Worm (Caenorhabditis elegans) whole organism, young adult: ENCODE results near the gene syx-16.

Experiments
- B0261.1 ChIP-seq: sonication (generic microtip); optimal IDR thresholded peaks from 2 replicates; lab custom pipeline; 2016; ENCODE audit warnings: mild to moderate bottlenecking, missing genetic modification characterization, moderate library complexity, missing compliant biosample characterization
- F23B12.7 ChIP-seq: sonication (generic microtip); optimal IDR thresholded peaks from 2 replicates; lab custom pipeline; 2017; ENCODE audit warnings: missing genetic modification characterization, mild to moderate bottlenecking, missing compliant biosample characterization, antibody characterized with exemption, moderate library complexity; ENCODE audit not compliant: insufficient read depth
- F37B4.10 ChIP-seq: fragments of 200-800 bp; sonication (Bioruptor generic); IDR thresholded peaks from 2 replicates; pipeline ENCODE4 v1.3.6; 2022; ENCODE audit warnings: missing genetic modification characterization, missing compliant biosample characterization
- F39B2.1 ChIP-seq: fragments of 200-800 bp; sonication (Bioruptor generic); IDR thresholded peaks from 2 replicates; pipeline ENCODE4 v1.3.6; 2022; ENCODE audit warnings: missing genetic modification reagents, missing genetic modification characterization, missing compliant biosample characterization
- F49E8.2 ChIP-seq: sonication (generic microtip); optimal IDR thresholded peaks from 3 replicates; lab custom pipeline; 2017; ENCODE audit warnings: missing genetic modification characterization, mild to moderate bottlenecking, missing compliant biosample characterization, antibody characterized with exemption, moderate library complexity; ENCODE audit not compliant: insufficient read depth
- F57A8.1 ChIP-seq: fragments of 200-800 bp; sonication (Bioruptor generic); optimal IDR thresholded peaks from 2 replicates; lab custom pipeline; 2018; ENCODE audit warnings: mild to moderate bottlenecking, missing genetic modification characterization, moderate library complexity, missing compliant biosample characterization
- F57C9.4 ChIP-seq: sonication (generic microtip); optimal IDR thresholded peaks from 2 replicates; lab custom pipeline; 2017; ENCODE audit warnings: mild to moderate bottlenecking, missing genetic modification characterization, missing compliant biosample characterization
- K11D2.4 ChIP-seq: fragments of 200-800 bp; sonication (Bioruptor generic); IDR thresholded peaks from 2 replicates; pipeline ENCODE4 v1.3.6; 2022; ENCODE audit warnings: missing genetic modification reagents, missing genetic modification characterization, missing compliant biosample characterization
- T26A5.8 ChIP-seq: sonication (generic microtip); optimal IDR thresholded peaks from 2 replicates; lab custom pipeline; 2016; ENCODE audit warnings: missing genetic modification characterization, missing compliant biosample characterization
- Y95B8A.8 ChIP-seq: fragments of 200-800 bp; sonication (Bioruptor generic); IDR thresholded peaks from 2 replicates; pipeline ENCODE4 v1.3.6; 2022; ENCODE audit warnings: missing genetic modification reagents, missing genetic modification characterization, missing compliant biosample characterization
- ZK185.1 ChIP-seq: sonication (generic microtip); optimal IDR thresholded peaks from 2 replicates; lab custom pipeline; 2016; ENCODE audit warnings: mild to moderate bottlenecking, missing genetic modification characterization, missing compliant biosample characterization; ENCODE audit not compliant: poor library complexity, severe bottlenecking
- akir-1 ChIP-seq: fragments of 200-800 bp; sonication (Bioruptor generic); optimal IDR thresholded peaks from 2 replicates; lab custom pipeline; 2018; ENCODE audit warnings: mild to moderate bottlenecking, missing genetic modification characterization, moderate library complexity, missing compliant biosample characterization
- aptf-2 ChIP-seq: fragments of 200-800 bp; sonication (Bioruptor generic); conservative IDR thresholded peaks from 2 replicates; pipeline ENCODE4 v1.3.6; 2022; ENCODE audit warnings: missing genetic modification reagents, missing genetic modification characterization, missing compliant biosample characterization
- aptf-3 ChIP-seq: fragments of 200-800 bp; sonication (Bioruptor generic); IDR thresholded peaks from 2 replicates; pipeline ENCODE4 v1.3.6; 2022; ENCODE audit warnings: missing genetic modification characterization, missing compliant biosample characterization
- atf-7 ChIP-seq: sonication (generic microtip); optimal IDR thresholded peaks from 2 replicates; lab custom pipeline; 2017; ENCODE audit warnings: mild to moderate bottlenecking, missing genetic modification characterization, missing compliant biosample characterization
- bed-1 ChIP-seq: fragments of 200-800 bp; sonication (Bioruptor generic); IDR thresholded peaks from 2 replicates; pipeline ENCODE4 v1.3.6; 2022; ENCODE audit warnings: missing genetic modification reagents, missing genetic modification characterization, missing compliant biosample characterization
- bed-2 ChIP-seq: fragments of 200-800 bp; sonication (Bioruptor generic); IDR thresholded peaks from 2 replicates; pipeline ENCODE4 v1.3.6; 2022; ENCODE audit warnings: missing genetic modification reagents, missing genetic modification characterization, missing compliant biosample characterization
- cebp-1 ChIP-seq, 2 experiments: fragments of 200-800 bp in 1 of 2; sonication (Bioruptor generic) in 1 of 2; sonication (generic microtip) in 1 of 2; IDR thresholded peaks in 1 of 2; optimal IDR thresholded peaks in 1 of 2; 2 replicates each; pipeline versions ENCODE4 v1.3.6 to Lab custom; 2017 to 2022; ENCODE audit warnings: missing compliant biosample characterization in 2 of 2, missing genetic modification characterization in 2 of 2, mild to moderate bottlenecking in 1 of 2, missing genetic modification reagents in 1 of 2, moderate library complexity in 1 of 2
- cebp-2 ChIP-seq: fragments of 200-800 bp; sonication (Bioruptor generic); IDR thresholded peaks from 2 replicates; pipeline ENCODE4 v1.3.6; 2022; ENCODE audit warnings: missing genetic modification characterization, missing compliant biosample characterization
- ceh-100 ChIP-seq: fragments of 200-800 bp; sonication (Bioruptor generic); IDR thresholded peaks from 2 replicates; pipeline ENCODE4 v1.3.6; 2022; ENCODE audit warnings: missing genetic modification reagents, missing genetic modification characterization, missing compliant biosample characterization
- ceh-27 ChIP-seq: fragments of 200-800 bp; sonication (Bioruptor generic); optimal IDR thresholded peaks from 2 replicates; lab custom pipeline; 2018; ENCODE audit warnings: mild to moderate bottlenecking, missing genetic modification characterization, moderate library complexity, missing compliant biosample characterization
- chd-7 ChIP-seq: sonication (generic microtip); optimal IDR thresholded peaks from 2 replicates; lab custom pipeline; 2016; ENCODE audit warnings: mild to moderate bottlenecking, missing genetic modification characterization, moderate library complexity, missing compliant biosample characterization
- dpl-1 ChIP-seq: fragments of 150-350 bp; optimal IDR thresholded peaks from 2 replicates; lab custom pipeline; 2014; ENCODE audit warnings: missing biosample characterization, missing genetic modification reagents, missing genetic modification characterization
- hlh-26 ChIP-seq: fragments of 200-800 bp; sonication (Bioruptor generic); conservative IDR thresholded peaks from 2 replicates; pipeline ENCODE4 v1.3.6; 2022; ENCODE audit warnings: missing genetic modification reagents, missing genetic modification characterization, missing compliant biosample characterization
- hmg-20 ChIP-seq: fragments of 200-800 bp; sonication (Bioruptor generic); IDR thresholded peaks from 2 replicates; pipeline ENCODE4 v1.3.6; 2022; ENCODE audit warnings: missing genetic modification reagents, missing genetic modification characterization, missing compliant biosample characterization
- lag-1 ChIP-seq: fragments of 200-800 bp; sonication (Bioruptor generic); IDR thresholded peaks from 2 replicates; pipeline ENCODE4 v1.3.6; 2022; ENCODE audit warnings: missing genetic modification reagents, missing genetic modification characterization, missing compliant biosample characterization
- let-526 ChIP-seq: fragments of 200-800 bp; sonication (Bioruptor generic); IDR thresholded peaks from 2 replicates; pipeline ENCODE4 v1.3.6; 2022; ENCODE audit warnings: missing genetic modification reagents, missing genetic modification characterization, missing compliant biosample characterization
- let-607 ChIP-seq, 2 experiments: fragments of 200-800 bp in 1 of 2; sonication (Bioruptor generic) in 1 of 2; sonication (generic microtip) in 1 of 2; optimal IDR thresholded peaks; 2 replicates each; lab custom pipeline; 2016 to 2018; ENCODE audit warnings: mild to moderate bottlenecking in 2 of 2, missing compliant biosample characterization in 2 of 2, missing genetic modification characterization in 2 of 2, moderate library complexity in 2 of 2, missing genotype in 1 of 2
- lin-26 ChIP-seq: fragments of 200-800 bp; sonication (Bioruptor generic); IDR thresholded peaks from 2 replicates; pipeline ENCODE4 v1.3.6; 2022; ENCODE audit warnings: missing genetic modification reagents, missing genetic modification characterization, missing compliant biosample characterization
- madf-6 ChIP-seq: fragments of 200-800 bp; sonication (Bioruptor generic); IDR thresholded peaks from 2 replicates; pipeline ENCODE4 v1.3.6; 2022; ENCODE audit warnings: missing genetic modification reagents, missing genetic modification characterization, missing compliant biosample characterization
- madf-8 ChIP-seq: fragments of 200-800 bp; sonication (Bioruptor generic); conservative IDR thresholded peaks from 2 replicates; pipeline ENCODE4 v1.3.6; 2022; ENCODE audit warnings: missing genetic modification reagents, missing genetic modification characterization, missing compliant biosample characterization
- mes-4 ChIP-seq: sonication (generic microtip); optimal IDR thresholded peaks from 2 replicates; lab custom pipeline; 2016; ENCODE audit warnings: missing genotype, missing genetic modification characterization, missing compliant biosample characterization
- mxl-1 ChIP-seq: sonication (generic microtip); optimal IDR thresholded peaks from 2 replicates; lab custom pipeline; 2016; ENCODE audit warnings: missing genetic modification characterization, missing compliant biosample characterization
- nfya-2 ChIP-seq: fragments of 200-800 bp; sonication (Bioruptor generic); IDR thresholded peaks from 2 replicates; pipeline ENCODE4 v1.3.6; 2022; ENCODE audit warnings: missing genetic modification reagents, missing genetic modification characterization, missing compliant biosample characterization
- nfyb-1 ChIP-seq: fragments of 200-800 bp; sonication (Bioruptor generic); IDR thresholded peaks from 2 replicates; pipeline ENCODE4 v1.3.6; 2022; ENCODE audit warnings: missing genetic modification reagents, missing genetic modification characterization, missing compliant biosample characterization
- nhr-120 ChIP-seq: fragments of 200-800 bp; sonication (Bioruptor generic); IDR thresholded peaks from 2 replicates; pipeline ENCODE4 v1.3.6; 2022; ENCODE audit warnings: missing genetic modification characterization, missing compliant biosample characterization
- pbrm-1 ChIP-seq: fragments of 200-800 bp; sonication (Bioruptor generic); IDR thresholded peaks from 2 replicates; pipeline ENCODE4 v1.3.6; 2022; ENCODE audit warnings: missing genetic modification reagents, missing genetic modification characterization, missing compliant biosample characterization
- pha-4 ChIP-seq: fragments of 150-350 bp; sonication (generic microtip); optimal IDR thresholded peaks from 2 replicates; lab custom pipeline; 2014; ENCODE audit warnings: missing biosample characterization, missing genetic modification reagents, missing genetic modification characterization
- rec-8 ChIP-seq, 2 experiments: sonication (generic microtip); optimal IDR thresholded peaks; 2 replicates each; lab custom pipeline; 2016; ENCODE audit warnings: mild to moderate bottlenecking in 2 of 2, missing genetic modification characterization in 2 of 2, missing genetic modification reagents in 2 of 2, missing genotype in 2 of 2, missing biosample characterization in 1 of 2, missing compliant biosample characterization in 1 of 2, moderate library complexity in 1 of 2
- snpc-1.1 ChIP-seq: sonication (generic microtip); optimal IDR thresholded peaks from 2 replicates; lab custom pipeline; 2017; ENCODE audit warnings: missing genetic modification characterization, mild to moderate bottlenecking, missing compliant biosample characterization, antibody characterized with exemption, moderate library complexity, missing genotype, missing genetic modification reagents; ENCODE audit not compliant: insufficient read depth
- snpc-4 ChIP-seq, 5 experiments: fragments of 150-350 bp in 1 of 5; sonication (generic microtip) in 4 of 5; optimal IDR thresholded peaks; 2 replicates each; lab custom pipeline; 2014 to 2018; ENCODE audit warnings: missing genetic modification characterization in 5 of 5, missing biosample characterization in 3 of 5, antibody characterized with exemption in 2 of 5, mild to moderate bottlenecking in 2 of 5, missing compliant biosample characterization in 2 of 5, missing genotype in 2 of 5, moderate library complexity in 2 of 5, missing genetic modification reagents in 1 of 5
- sptf-2 ChIP-seq: fragments of 200-800 bp; sonication (Bioruptor generic); optimal IDR thresholded peaks from 2 replicates; lab custom pipeline; 2018; ENCODE audit warnings: mild to moderate bottlenecking, missing genetic modification characterization, missing compliant biosample characterization
- tbp1 ChIP-seq: fragments of 200-800 bp; sonication (Bioruptor generic); optimal IDR thresholded peaks from 2 replicates; lab custom pipeline; 2018; ENCODE audit warnings: mild to moderate bottlenecking, missing genetic modification characterization, missing compliant biosample characterization
- xnd-1 ChIP-seq: sonication (generic microtip); optimal IDR thresholded peaks from 2 replicates; lab custom pipeline; 2016; ENCODE audit warnings: missing genotype, missing genetic modification reagents, missing genetic modification characterization, missing compliant biosample characterization
- ztf-28 ChIP-seq: fragments of 200-800 bp; sonication (Bioruptor generic); IDR thresholded peaks from 2 replicates; pipeline ENCODE4 v1.3.6; 2022; ENCODE audit warnings: missing genetic modification reagents, missing genetic modification characterization, missing compliant biosample characterization
- ztf-3 ChIP-seq: fragments of 200-800 bp; sonication (Bioruptor generic); optimal IDR thresholded peaks from 2 replicates; lab custom pipeline; 2018; ENCODE audit warnings: mild to moderate bottlenecking, missing genetic modification characterization, missing compliant biosample characterization

The syx-16 gene

DNA sequence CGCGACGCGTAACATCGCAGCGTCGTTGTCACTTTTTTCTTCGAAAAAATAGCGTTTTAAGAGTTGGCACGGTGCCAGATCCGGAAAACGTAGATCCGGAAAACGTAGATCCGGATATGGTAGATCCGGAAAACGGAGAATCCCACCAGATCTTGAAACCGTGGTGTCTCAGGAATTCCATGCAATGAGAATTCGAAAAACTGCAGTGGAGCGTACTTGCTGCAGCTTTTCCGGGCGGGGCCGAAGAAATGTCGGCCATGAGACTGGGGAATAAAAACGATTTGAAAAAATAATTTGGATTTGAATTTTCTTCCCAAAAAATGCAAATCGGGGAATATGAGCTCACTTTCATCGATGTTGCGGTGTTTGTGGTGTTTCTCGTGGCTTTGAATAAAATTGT, 36.4 kb downstream of the syx-16 start, which contains the start of gene K10D2.5 (continued):
- TF ChIP-seq ztf-3 (GFP tag; lab: Kevin White, UChicago) (no peak), F39B2.1 (GFP tag; lab: Robert Waterston, UW) (peak; percentile 77; the same call in 1 of the 2 replicates), mes-4 (tag; lab: Kevin White, UChicago) (no peak), lag-1 (0 out of 2 replicates have a peak, but pooled peaks have one; percentile 24), nfyb-1 (GFP tag; lab: Robert Waterston, UW) (peak; percentile 94), aptf-3 (peak; percentile 63; the same call in 1 of the 2 replicates), ceh-27 (GFP tag; lab: Kevin White, UChicago) (peak; percentile 99), sptf-2 (GFP tag; lab: Kevin White, UChicago) (peak; percentile 66), snpc-4 (GFP tag; optimal IDR thresholded peaks at IDR 0.05; lab: Kevin White, UChicago) (no peak), snpc-4 (tag; optimal IDR thresholded peaks at IDR 0.05; lab: Kevin White, UChicago) (peak; percentile 39 to 80 (median 68)), akir-1 (peak; percentile 90), bed-2 (GFP tag; lab: Robert Waterston, UW) (peak; percentile 98), snpc-1.1 (no peak), ceh-100 (GFP tag; lab: Robert Waterston, UW) (peak; percentile 99), let-607 (tag; optimal IDR thresholded peaks at IDR 0.05; lab: Kevin White, UChicago) (peak; percentile 20 to 65), xnd-1 (tag; lab: Kevin White, UChicago) (peak; percentile 27), tbp1 (peak; percentile 73), cebp-2 (GFP tag; lab: Robert Waterston, UW) (0 out of 2 replicates have a peak, but pooled peaks have one; percentile 17), madf-8 (GFP tag; lab: Robert Waterston, UW) (peak; percentile 77), T26A5.8 (no peak), F49E8.2 (peak; percentile 90), ztf-28 (peak; percentile 99), atf-7 (tag; lab: Kevin White, UChicago) (peak; percentile 55), B0261.1 (peak; percentile 11), ZK185.1 (tag; lab: Kevin White, UChicago) (peak; percentile 97), hmg-20 (GFP tag; lab: Robert Waterston, UW) (peak; percentile 82), lin-26 (GFP tag; lab: Robert Waterston, UW) (peak; percentile 81), F57C9.4 (tag; lab: Kevin White, UChicago) (no peak), Y95B8A.8 (GFP tag; lab: Robert Waterston, UW) (peak; percentile 97), mxl-1 (tag; lab: Kevin White, UChicago) (peak; percentile 27), pha-4 (tag; lab: Kevin White, UChicago) (no peak), nhr-120 (GFP tag; lab: Robert Waterston, UW) (0 out of 2 replicates have a peak, but pooled peaks have one; percentile 88), F57A8.1 (GFP tag; lab: Kevin White, UChicago) (peak; percentile 65), hlh-26 (no peak), aptf-2 (GFP tag; lab: Robert Waterston, UW) (peak; percentile 98), nfya-2 (GFP tag; lab: Robert Waterston, UW) (no peak), pbrm-1 (GFP tag; lab: Robert Waterston, UW) (peak; percentile 93), K11D2.4 (peak; percentile 94), let-526 (GFP tag; lab: Robert Waterston, UW) (peak; percentile 96), cebp-1 (GFP tag; IDR thresholded peaks at IDR 0.05; lab: Robert Waterston, UW) (peak; percentile 90), cebp-1 (tag; optimal IDR thresholded peaks at IDR 0.05; lab: Kevin White, UChicago) (peak; percentile 81), dpl-1 (GFP tag; lab: Kevin White, UChicago) (peak; percentile 77), bed-1 (GFP tag; lab: Robert Waterston, UW) (0 out of 2 replicates have a peak, but pooled peaks have one; percentile 21), rec-8 (tag; optimal IDR thresholded peaks at IDR 0.05; lab: Kevin White, UChicago) (peak; percentile 89), chd-7 (tag; lab: Kevin White, UChicago) (peak; percentile 78), F37B4.10 (GFP tag; lab: Robert Waterston, UW) (no peak), F23B12.7 (peak; percentile 85), madf-6 (GFP tag; lab: Robert Waterston, UW) (peak; percentile 88)
